Worm (Caenorhabditis elegans): ENCODE measurements around the gene inx-6.

inx-6 gene

ce11 chrIV:12746284-12746683 lies at the start of gene inx-6:
TSS of gene inx-6 (plus strand) at chrIV:12746584.
- TF ChIP-seq pha-4 (tag; optimal IDR thresholded peaks at IDR 0.05), result peak; percentile 47
- TF ChIP-seq elt-3 (tag; optimal IDR thresholded peaks at IDR 0.05), result no peak

ce11 chrIV:12698880-12699279 lies 47.5 kb upstream of the inx-6 start:
- TF ChIP-seq elt-2 (tag; optimal IDR thresholded peaks at IDR 0.05), result peak; percentile 90
- no peak for TF ChIP-seq nfya-1 (tag; optimal IDR thresholded peaks at IDR 0.05; ENCODE audit: insufficient read depth)
- no peak for TF ChIP-seq sea-2 (GFP tag; optimal IDR thresholded peaks at IDR 0.05)
- peak; percentile 75 for TF ChIP-seq pqm-1 (tag; optimal IDR thresholded peaks at IDR 0.05)
- no peak for TF ChIP-seq nhr-25 (tag; optimal IDR thresholded peaks at IDR 0.05)
- TF ChIP-seq jun-1 (tag; optimal IDR thresholded peaks at IDR 0.05), result peak; percentile 18
- TF ChIP-seq mml-1 (tag; optimal IDR thresholded peaks at IDR 0.05), result no peak

- TF ChIP-seq elt-2 (tag; optimal IDR thresholded peaks at IDR 0.05), result peak; percentile 80
- no peak for TF ChIP-seq nhr-67 (tag; optimal IDR thresholded peaks at IDR 0.05)
Observed at ce11 chrIV:12700204-12700603, 46.2 kb upstream of the inx-6 start.

ce11 chrIV:12700944-12701343 lies 45.4 kb upstream of the inx-6 start:
- TF ChIP-seq ZK546.5 (tag; optimal IDR thresholded peaks at IDR 0.05) (no peak), egl-5 (tag; optimal IDR thresholded peaks at IDR 0.05) (no peak), ceh-16 (tag; optimal IDR thresholded peaks at IDR 0.05) (no peak), pha-4 (tag; optimal IDR thresholded peaks at IDR 0.05) (no peak), tbx-2 (tag; optimal IDR thresholded peaks at IDR 0.05) (no peak), nhr-67 (tag; optimal IDR thresholded peaks at IDR 0.05) (no peak), jun-1 (tag; optimal IDR thresholded peaks at IDR 0.05) (no peak), mml-1 (tag; optimal IDR thresholded peaks at IDR 0.05) (no peak), ceh-28 (tag; optimal IDR thresholded peaks at IDR 0.05) (no peak), ceh-9 (tag; optimal IDR thresholded peaks at IDR 0.05) (no peak), nhr-11 (tag; optimal IDR thresholded peaks at IDR 0.05) (no peak), lsy-12 (tag; optimal IDR thresholded peaks at IDR 0.05) (no peak), pqm-1 (tag; optimal IDR thresholded peaks at IDR 0.05) (no peak), hmg-11 (tag; optimal IDR thresholded peaks at IDR 0.05) (no peak), elt-1 (tag; optimal IDR thresholded peaks at IDR 0.05) (no peak), nhr-28 (tag; optimal IDR thresholded peaks at IDR 0.05) (no peak), eor-1 (tag; optimal IDR thresholded peaks at IDR 0.05) (no peak), unc-39 (tag; optimal IDR thresholded peaks at IDR 0.05) (no peak)

ce11 chrIV:12703811-12704210 lies 42.6 kb upstream of the inx-6 start, which contains the start of gene C27D8.4:
TSS of gene C27D8.4 (plus strand) at chrIV:12704111.
- no peak for TF ChIP-seq unc-62 (GFP tag; optimal IDR thresholded peaks at IDR 0.05)
- no peak for TF ChIP-seq hmg-11 (tag; optimal IDR thresholded peaks at IDR 0.05)
- TF ChIP-seq nfya-1 (tag; optimal IDR thresholded peaks at IDR 0.05; ENCODE audit: insufficient read depth), result no peak
- no peak for TF ChIP-seq skn-1 (tag; optimal IDR thresholded peaks at IDR 0.05)
- no peak for TF ChIP-seq nhr-43 (tag; optimal IDR thresholded peaks at IDR 0.05; ENCODE audit: poor library complexity, severe bottlenecking)
- TF ChIP-seq ztf-4 (tag; optimal IDR thresholded peaks at IDR 0.05), result no peak
- TF ChIP-seq aly-2 (tag; optimal IDR thresholded peaks at IDR 0.05), result no peak
- TF ChIP-seq ceh-82 (tag; optimal IDR thresholded peaks at IDR 0.05), result no peak
- TF ChIP-seq nhr-76 (tag; optimal IDR thresholded peaks at IDR 0.05), result no peak
- no peak for TF ChIP-seq nhr-23 (tag; optimal IDR thresholded peaks at IDR 0.05)
- TF ChIP-seq lin-39 (tag; optimal IDR thresholded peaks at IDR 0.05), result no peak
- no peak for TF ChIP-seq fos-1 (tag; optimal IDR thresholded peaks at IDR 0.05)
- no peak for TF ChIP-seq ztf-11 (tag; optimal IDR thresholded peaks at IDR 0.05)
- TF ChIP-seq nhr-25 (tag; optimal IDR thresholded peaks at IDR 0.05), result no peak
- no peak for TF ChIP-seq elt-2 (tag; optimal IDR thresholded peaks at IDR 0.05)
- TF ChIP-seq egl-5 (tag; optimal IDR thresholded peaks at IDR 0.05), result no peak
- no peak for TF ChIP-seq ceh-16 (tag; optimal IDR thresholded peaks at IDR 0.05)
- TF ChIP-seq ceh-28 (tag; optimal IDR thresholded peaks at IDR 0.05), result no peak
- TF ChIP-seq fkh-2 (tag; optimal IDR thresholded peaks at IDR 0.05), result no peak
- TF ChIP-seq pha-4 (tag; optimal IDR thresholded peaks at IDR 0.05), result no peak
